Worm (Caenorhabditis elegans) whole organism, late embryonic: ENCODE data around the gene F32D1.7.

Experiments
- F13H6.1 ChIP-seq: sonication (generic microtip); optimal IDR thresholded peaks from 2 replicates; lab custom pipeline; 2016; ENCODE audit warnings: missing genetic modification characterization, missing compliant biosample characterization
- fkh-10 ChIP-seq: fragments of 150-350 bp; optimal IDR thresholded peaks from 2 replicates; lab custom pipeline; 2014; ENCODE audit warnings: missing biosample characterization, missing genetic modification reagents, missing genetic modification characterization
- hlh-6 ChIP-seq: sonication (generic microtip); optimal IDR thresholded peaks from 2 replicates; lab custom pipeline; 2016; ENCODE audit warnings: missing genotype, missing genetic modification characterization, missing compliant biosample characterization
- pqm-1 ChIP-seq: sonication (generic microtip); optimal IDR thresholded peaks from 2 replicates; lab custom pipeline; 2016; ENCODE audit warnings: missing genetic modification characterization, missing compliant biosample characterization
- unc-3 ChIP-seq, 2 experiments: fragments of 200-800 bp in 1 of 2; sonication (Bioruptor generic) in 1 of 2; sonication (generic microtip) in 1 of 2; conservative IDR thresholded peaks in 1 of 2; optimal IDR thresholded peaks in 1 of 2; 2 replicates each; pipeline versions ENCODE4 v1.3.6 to Lab custom; 2016 to 2022; ENCODE audit warnings: missing compliant biosample characterization in 2 of 2, missing genetic modification characterization in 2 of 2, missing genetic modification reagents in 1 of 2

DNA sequence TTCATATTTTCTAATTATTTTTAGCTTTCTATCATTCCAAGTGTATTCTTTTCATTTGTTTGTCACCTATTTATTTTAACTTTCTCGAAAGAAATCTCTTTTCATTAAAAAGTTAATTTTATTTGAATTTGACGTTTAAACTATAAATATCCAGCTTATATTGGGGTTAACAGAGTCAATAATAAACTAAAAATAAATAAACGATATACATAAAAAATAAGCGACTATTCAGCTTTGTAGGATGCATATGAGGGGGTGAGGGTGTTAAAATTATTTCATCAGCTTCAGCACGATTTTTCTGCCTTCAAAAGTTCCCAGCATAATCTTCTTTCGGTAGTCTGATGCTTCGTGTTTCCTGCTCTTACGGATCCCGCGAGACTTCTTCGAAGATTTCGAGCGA is 2.3 kb downstream of the F32D1.7 start:
- TF ChIP-seq hlh-6 (tag; lab: Kevin White, UChicago) (no peak), fkh-10 (GFP tag; lab: Kevin White, UChicago) (no peak), unc-3 (GFP tag; conservative IDR thresholded peaks at IDR 0.05; lab: Robert Waterston, UW) (no peak), unc-3 (tag; optimal IDR thresholded peaks at IDR 0.05; lab: Kevin White, UChicago) (no peak), pqm-1 (tag; lab: Kevin White, UChicago) (no peak), F13H6.1 (tag; lab: Kevin White, UChicago) (no peak)
